Worm (Caenorhabditis elegans): ENCODE results near the gene irld-7.

- TF ChIP-seq snpc-4 (tag; optimal IDR thresholded peaks at IDR 0.05), result no peak
- peak; percentile 76 for TF ChIP-seq nhr-23 (tag; optimal IDR thresholded peaks at IDR 0.05)
- no peak for TF ChIP-seq ceh-82 (tag; optimal IDR thresholded peaks at IDR 0.05)
- no peak for TF ChIP-seq lin-39 (tag; optimal IDR thresholded peaks at IDR 0.05)
- TF ChIP-seq elt-1 (tag; optimal IDR thresholded peaks at IDR 0.05), result no peak
- no peak for TF ChIP-seq nhr-237 (tag; optimal IDR thresholded peaks at IDR 0.05)
- TF ChIP-seq R02D3.7 (tag; optimal IDR thresholded peaks at IDR 0.05), result no peak
- TF ChIP-seq unc-62 (GFP tag; optimal IDR thresholded peaks at IDR 0.05), result no peak
- TF ChIP-seq tbx-2 (tag; optimal IDR thresholded peaks at IDR 0.05), result no peak
- peak; percentile 70 for TF ChIP-seq nhr-25 (tag; optimal IDR thresholded peaks at IDR 0.05)
- no peak for TF ChIP-seq ztf-11 (tag; optimal IDR thresholded peaks at IDR 0.05)
- no peak for TF ChIP-seq fkh-10 (GFP tag; optimal IDR thresholded peaks at IDR 0.05)
- no peak for TF ChIP-seq ama-1 (optimal IDR thresholded peaks at IDR 0.05)
These were observed 32.0 kb downstream of the irld-7 start for ce11 chrIV:6622142-6622541.

Data from whole organism, L3 larva.